Fruit fly (Drosophila melanogaster) whole organism, embryonic: Measurements from ENCODE around the gene CG43880.

Experiments used
- ATbp ChIP-seq: fragments of 200-800 bp; sonication (Bioruptor generic); optimal IDR thresholded peaks from 2 replicates; lab custom pipeline; 2017; ENCODE audit warnings: missing biosample characterization, mild to moderate bottlenecking, missing genetic modification characterization, missing genetic modification reagents
- Atf6 ChIP-seq: fragments of 200-800 bp; sonication (Bioruptor generic); IDR thresholded peaks from 2 replicates; pipeline ENCODE4 v1.3.6; 2022; ENCODE audit warnings: missing biosample characterization, missing genetic modification characterization
- Blimp-1 ChIP-seq: fragments of 200-800 bp; sonication (Bioruptor generic); optimal IDR thresholded peaks from 3 replicates; lab custom pipeline; 2018; ENCODE audit warnings: missing biosample characterization, missing genetic modification characterization, mild to moderate bottlenecking, moderate library complexity, missing genetic modification reagents
- CG10959 ChIP-seq: fragments of 200-800 bp; sonication (Bioruptor generic); IDR thresholded peaks from 2 replicates; pipeline ENCODE4 v1.3.6; 2022; ENCODE audit warnings: missing biosample characterization, missing genetic modification characterization
- CG11695 ChIP-seq: fragments of 200-800 bp; sonication (Bioruptor generic); IDR thresholded peaks from 3 replicates; pipeline ENCODE4 v1.3.6; 2022; ENCODE audit warnings: missing biosample characterization, missing genetic modification characterization
- CG14860 ChIP-seq: fragments of 200-800 bp; sonication (Bioruptor generic); IDR thresholded peaks from 3 replicates; pipeline ENCODE4 v1.3.6; 2022; ENCODE audit warnings: missing biosample characterization, missing genetic modification characterization; ENCODE audit not compliant: partially characterized antibody
- CG1647 ChIP-seq: fragments of 200-800 bp; sonication (Bioruptor generic); optimal IDR thresholded peaks from 3 replicates; lab custom pipeline; 2016; ENCODE audit warnings: missing biosample characterization, missing genetic modification characterization
- CG3065 ChIP-seq: fragments of 200-800 bp; sonication (Bioruptor generic); optimal IDR thresholded peaks from 2 replicates; lab custom pipeline; 2016; ENCODE audit warnings: missing biosample characterization, missing genetic modification characterization
- CG31388 ChIP-seq: fragments of 200-800 bp; sonication (Bioruptor generic); optimal IDR thresholded peaks from 2 replicates; lab custom pipeline; 2016; ENCODE audit warnings: missing biosample characterization, missing genetic modification characterization
- CG31441 ChIP-seq: fragments of 200-800 bp; sonication (Bioruptor generic); IDR thresholded peaks from 2 replicates; pipeline ENCODE4 v1.3.6; 2022; ENCODE audit warnings: missing biosample characterization, missing genetic modification characterization
- CG3407 ChIP-seq: fragments of 200-800 bp; sonication (Bioruptor generic); optimal IDR thresholded peaks from 2 replicates; lab custom pipeline; 2018; ENCODE audit warnings: missing biosample characterization, mild to moderate bottlenecking, missing genetic modification characterization
- CG4360 ChIP-seq: fragments of 200-800 bp; sonication (Bioruptor generic); IDR thresholded peaks from 2 replicates; pipeline ENCODE4 v1.3.6; 2022; ENCODE audit warnings: missing biosample characterization, missing genetic modification characterization
- CG6689 ChIP-seq: fragments of 200-800 bp; sonication (Bioruptor generic); IDR thresholded peaks from 2 replicates; pipeline ENCODE4 v1.3.6; 2022; ENCODE audit warnings: missing biosample characterization, missing genetic modification characterization
- CG6854 ChIP-seq: fragments of 200-800 bp; sonication (Bioruptor generic); optimal IDR thresholded peaks from 3 replicates; lab custom pipeline; 2017; ENCODE audit warnings: missing biosample characterization, mild to moderate bottlenecking, missing genetic modification characterization
- CG7963 ChIP-seq: fragments of 200-800 bp; sonication (Bioruptor generic); IDR thresholded peaks from 3 replicates; pipeline ENCODE4 v1.3.6; 2022; ENCODE audit warnings: missing biosample characterization, missing genetic modification characterization; ENCODE audit not compliant: partially characterized antibody
- CrebB ChIP-seq: fragments of 200-800 bp; sonication (Bioruptor generic); optimal IDR thresholded peaks from 3 replicates; lab custom pipeline; 2018; ENCODE audit warnings: missing biosample characterization, mild to moderate bottlenecking, missing genetic modification characterization
- D19B ChIP-seq: fragments of 200-800 bp; sonication (Bioruptor generic); optimal IDR thresholded peaks from 2 replicates; lab custom pipeline; 2017; ENCODE audit warnings: missing biosample characterization, mild to moderate bottlenecking, missing genetic modification characterization
- Doc3 ChIP-seq: fragments of 200-800 bp; sonication (Bioruptor generic); IDR thresholded peaks from 3 replicates; pipeline ENCODE4 v1.3.6; 2022; ENCODE audit warnings: missing biosample characterization, missing genetic modification characterization; ENCODE audit not compliant: partially characterized antibody
- Dref ChIP-seq: fragments of 200-800 bp; sonication (Bioruptor generic); IDR thresholded peaks from 2 replicates; pipeline ENCODE4 v1.3.6; 2022; ENCODE audit warnings: missing biosample characterization, missing genetic modification characterization
- Eip74EF ChIP-seq, 2 experiments: fragments of 200-800 bp in 1 of 2; fragments of >200 bp in 1 of 2; sonication (Bioruptor generic) in 1 of 2; optimal IDR thresholded peaks; 2 replicates each; lab custom pipeline; 2017 to 2019; ENCODE audit warnings: missing biosample characterization in 2 of 2, missing genetic modification characterization in 2 of 2, mild to moderate bottlenecking in 1 of 2, moderate library complexity in 1 of 2
- Ets65A ChIP-seq: fragments of 200-800 bp; sonication (Bioruptor generic); peaks from one replicate; lab custom pipeline; 2016; ENCODE audit warnings: missing biosample characterization, missing genetic modification characterization
- Kr ChIP-seq: fragments of 200-800 bp; sonication (Bioruptor generic); optimal IDR thresholded peaks from 2 replicates; lab custom pipeline; 2017; ENCODE audit warnings: missing biosample characterization, mild to moderate bottlenecking, missing genetic modification characterization
- Lim3 ChIP-seq: fragments of 200-800 bp; sonication (Bioruptor generic); IDR thresholded peaks from 2 replicates; pipeline ENCODE4 v1.3.6; 2022; ENCODE audit warnings: missing biosample characterization, missing genetic modification characterization
- MESR4 ChIP-seq: fragments of 200-800 bp; sonication (Bioruptor generic); optimal IDR thresholded peaks from 2 replicates; lab custom pipeline; 2018; ENCODE audit warnings: missing biosample characterization, mild to moderate bottlenecking, missing genetic modification characterization, moderate library complexity
- Med ChIP-seq: fragments of 200-800 bp; sonication (Bioruptor generic); peaks from one replicate; lab custom pipeline; 2016; ENCODE audit warnings: missing biosample characterization, missing genetic modification characterization, mild to moderate bottlenecking, inconsistent platforms, moderate library complexity
- Nf-YB ChIP-seq: fragments of 200-800 bp; sonication (Bioruptor generic); optimal IDR thresholded peaks from 3 replicates; lab custom pipeline; 2019; ENCODE audit warnings: missing biosample characterization, mild to moderate bottlenecking, missing genetic modification characterization, moderate library complexity
- Oli ChIP-seq: fragments of 200-800 bp; sonication (Bioruptor generic); optimal IDR thresholded peaks from 2 replicates; lab custom pipeline; 2018; ENCODE audit warnings: missing biosample characterization, mild to moderate bottlenecking, missing genetic modification characterization, moderate library complexity
- Trl ChIP-seq, 3 experiments: fragments of >200 bp in 2 of 3; fragments of 200-800 bp in 1 of 3; sonication (Bioruptor generic) in 1 of 3; optimal IDR thresholded peaks; 2 replicates in 1 of 3; 3 replicates in 2 of 3; lab custom pipeline; 2016 to 2017; ENCODE audit warnings: missing biosample characterization in 1 of 3, missing genetic modification characterization in 1 of 3
- YL-1 ChIP-seq: fragments of 200-800 bp; sonication (Bioruptor generic); optimal IDR thresholded peaks from 3 replicates; lab custom pipeline; 2017; ENCODE audit warnings: missing biosample characterization, mild to moderate bottlenecking, missing genetic modification characterization
- bbx ChIP-seq: fragments of 200-800 bp; sonication (Bioruptor generic); IDR thresholded peaks from 2 replicates; pipeline ENCODE4 v1.3.6; 2022; ENCODE audit warnings: missing biosample characterization, missing genetic modification characterization; ENCODE audit not compliant: partially characterized antibody
- ftz-f1 ChIP-seq: fragments of 200-800 bp; sonication (Bioruptor generic); optimal IDR thresholded peaks from 2 replicates; lab custom pipeline; 2016; ENCODE audit warnings: missing biosample characterization, missing genetic modification characterization
- grn ChIP-seq: fragments of 200-800 bp; sonication (Bioruptor generic); optimal IDR thresholded peaks from 3 replicates; lab custom pipeline; 2017; ENCODE audit warnings: missing biosample characterization, missing genetic modification characterization
- gsb-n ChIP-seq: fragments of 200-800 bp; sonication (Bioruptor generic); optimal IDR thresholded peaks from 3 replicates; lab custom pipeline; 2018; ENCODE audit warnings: missing biosample characterization, mild to moderate bottlenecking, missing genetic modification characterization
- mld ChIP-seq: fragments of 200-800 bp; sonication (Bioruptor generic); IDR thresholded peaks from 3 replicates; pipeline ENCODE4 v1.3.6; 2022; ENCODE audit warnings: missing biosample characterization, missing genetic modification characterization; ENCODE audit not compliant: partially characterized antibody
- nom ChIP-seq: fragments of 200-800 bp; sonication (Bioruptor generic); optimal IDR thresholded peaks from 2 replicates; lab custom pipeline; 2017; ENCODE audit warnings: missing biosample characterization, missing genetic modification characterization, mild to moderate bottlenecking, moderate library complexity, missing genetic modification reagents
- pita ChIP-seq: fragments of 200-800 bp; sonication (Bioruptor generic); optimal IDR thresholded peaks from 2 replicates; lab custom pipeline; 2017; ENCODE audit warnings: missing biosample characterization, mild to moderate bottlenecking, missing genetic modification characterization
- pros ChIP-seq: fragments of 200-800 bp; sonication (Bioruptor generic); optimal IDR thresholded peaks from 3 replicates; lab custom pipeline; 2019; ENCODE audit warnings: missing biosample characterization, mild to moderate bottlenecking, missing genetic modification characterization, moderate library complexity
- sens ChIP-seq: fragments of 200-800 bp; sonication (Bioruptor generic); peaks from one replicate; lab custom pipeline; 2016; ENCODE audit warnings: missing biosample characterization, missing genetic modification characterization
- sens-2 ChIP-seq: fragments of 200-800 bp; sonication (Bioruptor generic); IDR thresholded peaks from 2 replicates; pipeline ENCODE4 v1.3.6; 2022; ENCODE audit warnings: missing biosample characterization, missing genetic modification characterization
- slbo ChIP-seq: fragments of 200-800 bp; sonication (Bioruptor generic); IDR thresholded peaks from 2 replicates; pipeline ENCODE4 v1.3.6; 2022; ENCODE audit warnings: missing biosample characterization, missing genetic modification characterization
- sna ChIP-seq: fragments of 200-800 bp; sonication (Bioruptor generic); IDR thresholded peaks from 2 replicates; pipeline ENCODE4 v1.3.6; 2022; ENCODE audit warnings: missing biosample characterization, missing genetic modification characterization; ENCODE audit not compliant: partially characterized antibody
- tup ChIP-seq: fragments of 200-800 bp; sonication (Bioruptor generic); optimal IDR thresholded peaks from 2 replicates; lab custom pipeline; 2016; ENCODE audit warnings: missing biosample characterization, mild to moderate bottlenecking, missing genetic modification characterization, moderate library complexity

The CG43880 gene

dm6 chr3L:7983602-7984223 lies 37.6 kb upstream of the CG43880 start (continued):
- TF ChIP-seq CG3065 (GFP tag; lab: Kevin White, UChicago) (no peak), Atf6 (GFP tag; lab: Robert Waterston, UW) (no peak), CG4360 (GFP tag; lab: Robert Waterston, UW) (no peak), nom (GFP tag; lab: Kevin White, UChicago) (peak; percentile 33), CG31388 (no peak)
- TF ChIP-seq, all 482 proteins: peak for 8

dm6 chr3L:7981956-7982355 lies 35.8 kb upstream of the CG43880 start:
- TF ChIP-seq CG7963 (GFP tag; lab: Robert Waterston, UW) (no peak), CG3407 (peak; percentile 97), Med (peak; percentile 65), CrebB (tag; lab: Kevin White, UChicago) (no peak), slbo (GFP tag; lab: Robert Waterston, UW) (no peak), Blimp-1 (no peak), Oli (tag; lab: Kevin White, UChicago) (no peak), grn (no peak)
- TF ChIP-seq, all 482 proteins: peak for 2

- TF ChIP-seq CG14860 (GFP tag; lab: Robert Waterston, UW) (no peak), Ets65A (GFP tag; lab: Kevin White, UChicago) (peak; percentile 37), pita (no peak), Kr (peak; percentile 38), pros (GFP tag; lab: Kevin White, UChicago) (peak; percentile 90), CG11695 (no peak), sens (GFP tag; lab: Kevin White, UChicago) (peak; percentile 72), gsb-n (tag; lab: Kevin White, UChicago) (peak; percentile 10), MESR4 (GFP tag; lab: Kevin White, UChicago) (no peak), ftz-f1 (GFP tag; lab: Kevin White, UChicago) (no peak), Nf-YB (GFP tag; lab: Kevin White, UChicago) (no peak), D19B (GFP tag; lab: Kevin White, UChicago) (peak; percentile 15), mld (GFP tag; lab: Robert Waterston, UW) (no peak), Eip74EF (GFP tag; optimal IDR thresholded peaks at IDR 0.05; lab: Kevin White, UChicago) (no peak), Med (peak; percentile 57), tup (GFP tag; lab: Kevin White, UChicago) (no peak), CG6689 (GFP tag; lab: Robert Waterston, UW) (no peak), YL-1 (GFP tag; lab: Kevin White, UChicago) (no peak), CG31441 (GFP tag; lab: Robert Waterston, UW) (no peak), Dref (GFP tag; lab: Robert Waterston, UW) (no peak)
Observed at dm6 chr3L:7981228-7981854, 35.2 kb upstream of the CG43880 start.

dm6 chr3L:7978777-7979649 lies 32.9 kb upstream of the CG43880 start, which contains the start of gene nmo:
TSS of gene nmo (plus strand) at chr3L:7979046.
- TF ChIP-seq CG31441 (GFP tag; lab: Robert Waterston, UW) (no peak), CG1647 (GFP tag; lab: Kevin White, UChicago) (no peak), ATbp (peak; percentile 5), CrebB (tag; lab: Kevin White, UChicago) (peak; percentile 14), CG10959 (no peak), Eip74EF (GFP tag; optimal IDR thresholded peaks at IDR 0.05; lab: Kevin White, UChicago) (peak in 1 of 2 experiments; percentile 75), sens-2 (GFP tag; lab: Robert Waterston, UW) (no peak), Doc3 (no peak; the same call in 2 of the 3 replicates), CG6854 (GFP tag; lab: Kevin White, UChicago) (no peak), Lim3 (GFP tag; lab: Robert Waterston, UW) (no peak), Trl (optimal IDR thresholded peaks at IDR 0.05; lab: Kevin White, UChicago) (peak in 1 of 2 experiments; percentile 37), Trl (GFP tag; optimal IDR thresholded peaks at IDR 0.05; lab: Kevin White, UChicago) (peak; percentile 52), sna (no peak), bbx (GFP tag; lab: Robert Waterston, UW) (no peak)
